Fruit fly (Drosophila melanogaster) whole organism, embryonic: ENCODE data around the gene CG32137.

Experiments used
- Ada2b ChIP-seq: fragments of 200-800 bp; sonication (Bioruptor generic); IDR thresholded peaks from 2 replicates; pipeline ENCODE4 v1.3.6; 2022; ENCODE audit warnings: missing biosample characterization, missing genetic modification characterization
- CG10267 ChIP-seq: fragments of 200-800 bp; sonication (Bioruptor generic); optimal IDR thresholded peaks from 2 replicates; lab custom pipeline; 2018; ENCODE audit warnings: missing biosample characterization, mild to moderate bottlenecking, missing genetic modification characterization, moderate library complexity
- CG10979 ChIP-seq: fragments of 200-800 bp; sonication (Bioruptor generic); optimal IDR thresholded peaks from 2 replicates; lab custom pipeline; 2018; ENCODE audit warnings: missing biosample characterization, mild to moderate bottlenecking, missing genetic modification characterization, moderate library complexity
- CG12071 ChIP-seq: fragments of 200-800 bp; sonication (Bioruptor generic); optimal IDR thresholded peaks from 3 replicates; lab custom pipeline; 2018; ENCODE audit warnings: missing biosample characterization, mild to moderate bottlenecking, missing genetic modification characterization
- CG12155 ChIP-seq: fragments of 200-800 bp; sonication (Bioruptor generic); optimal IDR thresholded peaks from 3 replicates; lab custom pipeline; 2016; ENCODE audit warnings: missing biosample characterization, missing genetic modification characterization
- CG16813 ChIP-seq: fragments of 200-800 bp; sonication (Bioruptor generic); IDR thresholded peaks from 3 replicates; pipeline ENCODE4 v1.3.6; 2022; ENCODE audit warnings: missing biosample characterization, missing genetic modification characterization; ENCODE audit not compliant: partially characterized antibody
- CG18262 ChIP-seq: fragments of 200-800 bp; optimal IDR thresholded peaks from 3 replicates; lab custom pipeline; 2019; ENCODE audit warnings: missing biosample characterization, mild to moderate bottlenecking, missing genetic modification characterization, moderate library complexity
- CG2116 ChIP-seq: fragments of 200-800 bp; sonication (Bioruptor generic); optimal IDR thresholded peaks from 3 replicates; lab custom pipeline; 2018; ENCODE audit warnings: missing biosample characterization, mild to moderate bottlenecking, missing genetic modification characterization
- CG2199 ChIP-seq: fragments of 200-800 bp; sonication (Bioruptor generic); IDR thresholded peaks from 3 replicates; pipeline ENCODE4 v1.3.6; 2022; ENCODE audit warnings: missing biosample characterization, missing genetic modification characterization
- CG30403 ChIP-seq: fragments of 200-800 bp; sonication (Bioruptor generic); optimal IDR thresholded peaks from 3 replicates; lab custom pipeline; 2016; ENCODE audit warnings: missing biosample characterization, missing genetic modification characterization
- CG3163 ChIP-seq: fragments of 200-800 bp; sonication (Bioruptor generic); optimal IDR thresholded peaks from 3 replicates; lab custom pipeline; 2016; ENCODE audit warnings: missing biosample characterization, missing genetic modification characterization
- CG32532 ChIP-seq: fragments of 200-800 bp; sonication (Bioruptor generic); IDR thresholded peaks from 2 replicates; pipeline ENCODE4 v1.3.6; 2022; ENCODE audit warnings: missing biosample characterization, missing genetic modification characterization
- CG34376 ChIP-seq: fragments of 200-800 bp; sonication (Bioruptor generic); optimal IDR thresholded peaks from 2 replicates; lab custom pipeline; 2018; ENCODE audit warnings: missing biosample characterization, mild to moderate bottlenecking, missing genetic modification characterization
- CG5953 ChIP-seq: fragments of 200-800 bp; sonication (Bioruptor generic); IDR thresholded peaks from 2 replicates; pipeline ENCODE4 v1.3.6; 2022; ENCODE audit warnings: missing biosample characterization, missing genetic modification characterization
- CG8478 ChIP-seq: fragments of >200 bp; optimal IDR thresholded peaks from 2 replicates; lab custom pipeline; 2018
- CG9932 ChIP-seq: fragments of 200-800 bp; sonication (Bioruptor generic); IDR thresholded peaks from 2 replicates; pipeline ENCODE4 v1.3.6; 2022; ENCODE audit warnings: missing biosample characterization, missing genetic modification characterization
- E2f1 ChIP-seq: fragments of 200-800 bp; sonication (Bioruptor generic); IDR thresholded peaks from 2 replicates; pipeline ENCODE4 v1.3.6; 2022; ENCODE audit warnings: missing biosample characterization, missing genetic modification characterization
- H15 ChIP-seq: fragments of 200-800 bp; sonication (Bioruptor generic); IDR thresholded peaks from 3 replicates; pipeline ENCODE4 v1.3.6; 2022; ENCODE audit warnings: missing biosample characterization, missing genetic modification characterization
- HmgZ ChIP-seq: fragments of 200-800 bp; sonication (Bioruptor generic); optimal IDR thresholded peaks from 2 replicates; lab custom pipeline; 2018; ENCODE audit warnings: missing biosample characterization, mild to moderate bottlenecking, missing genetic modification characterization
- Hr3 ChIP-seq: fragments of 200-800 bp; sonication (Bioruptor generic); optimal IDR thresholded peaks from 3 replicates; lab custom pipeline; 2016; ENCODE audit warnings: missing biosample characterization, missing genetic modification characterization
- MBD-R2 ChIP-seq: fragments of 200-800 bp; sonication (Bioruptor generic); IDR thresholded peaks from 2 replicates; pipeline ENCODE4 v1.3.6; 2022; ENCODE audit warnings: missing biosample characterization, missing genetic modification characterization
- Meics ChIP-seq: fragments of 200-800 bp; sonication (Bioruptor generic); optimal IDR thresholded peaks from 2 replicates; lab custom pipeline; 2017; ENCODE audit warnings: missing biosample characterization, mild to moderate bottlenecking, missing genetic modification characterization
- Oli ChIP-seq: fragments of 200-800 bp; sonication (Bioruptor generic); optimal IDR thresholded peaks from 2 replicates; lab custom pipeline; 2018; ENCODE audit warnings: missing biosample characterization, mild to moderate bottlenecking, missing genetic modification characterization, moderate library complexity
- Pdp1 ChIP-seq, 2 experiments: fragments of 200-800 bp; sonication (Bioruptor generic); optimal IDR thresholded peaks; 3 replicates each; lab custom pipeline; 2016; ENCODE audit warnings: missing biosample characterization in 2 of 2, missing genetic modification characterization in 2 of 2, mild to moderate bottlenecking in 1 of 2, moderate library complexity in 1 of 2
- Rx ChIP-seq: fragments of 200-800 bp; sonication (Bioruptor generic); IDR thresholded peaks from 2 replicates; pipeline ENCODE4 v1.3.6; 2022; ENCODE audit warnings: missing biosample characterization, missing genetic modification characterization
- Spps ChIP-seq: fragments of 200-800 bp; sonication (Bioruptor generic); optimal IDR thresholded peaks from 2 replicates; lab custom pipeline; 2018; ENCODE audit warnings: missing biosample characterization, mild to moderate bottlenecking, missing genetic modification characterization
- al ChIP-seq: fragments of 200-800 bp; sonication (Bioruptor generic); IDR thresholded peaks from 2 replicates; pipeline ENCODE4 v1.3.6; 2022; ENCODE audit warnings: missing biosample characterization, missing genetic modification characterization
- az2 ChIP-seq: fragments of 200-800 bp; sonication (Bioruptor generic); optimal IDR thresholded peaks from 3 replicates; lab custom pipeline; 2016; ENCODE audit warnings: missing biosample characterization, missing genetic modification characterization
- crc ChIP-seq: fragments of 200-800 bp; sonication (Bioruptor generic); optimal IDR thresholded peaks from 2 replicates; lab custom pipeline; 2016; ENCODE audit warnings: missing biosample characterization, missing genetic modification characterization
- crp ChIP-seq, 2 experiments: fragments of 200-800 bp; sonication (Bioruptor generic); optimal IDR thresholded peaks; 2 replicates in 1 of 2; 3 replicates in 1 of 2; lab custom pipeline; 2017; ENCODE audit warnings: missing biosample characterization in 2 of 2, missing genetic modification characterization in 2 of 2, mild to moderate bottlenecking in 1 of 2, moderate library complexity in 1 of 2
- disco-r ChIP-seq: fragments of 200-800 bp; sonication (Bioruptor generic); optimal IDR thresholded peaks from 2 replicates; lab custom pipeline; 2016; ENCODE audit warnings: missing biosample characterization, missing genetic modification characterization
- fd64A ChIP-seq: fragments of 200-800 bp; sonication (Bioruptor generic); optimal IDR thresholded peaks from 3 replicates; lab custom pipeline; 2018; ENCODE audit warnings: missing biosample characterization, mild to moderate bottlenecking, missing genetic modification characterization
- gcm ChIP-seq: fragments of 200-800 bp; sonication (Bioruptor generic); optimal IDR thresholded peaks from 2 replicates; lab custom pipeline; 2019; ENCODE audit warnings: missing biosample characterization, mild to moderate bottlenecking, missing genetic modification characterization, moderate library complexity
- gem ChIP-seq: fragments of 200-800 bp; sonication (Bioruptor generic); optimal IDR thresholded peaks from 2 replicates; lab custom pipeline; 2019; ENCODE audit warnings: missing biosample characterization, mild to moderate bottlenecking, missing genetic modification characterization, moderate library complexity
- grau ChIP-seq: fragments of 200-800 bp; optimal IDR thresholded peaks from 3 replicates; lab custom pipeline; 2019; ENCODE audit warnings: missing biosample characterization, mild to moderate bottlenecking, missing genetic modification characterization, moderate library complexity
- gsb-n ChIP-seq: fragments of 200-800 bp; sonication (Bioruptor generic); optimal IDR thresholded peaks from 3 replicates; lab custom pipeline; 2018; ENCODE audit warnings: missing biosample characterization, mild to moderate bottlenecking, missing genetic modification characterization
- hkb ChIP-seq, 2 experiments: fragments of 200-800 bp in 1 of 2; fragments of >200 bp in 1 of 2; sonication (Bioruptor generic) in 1 of 2; IDR thresholded peaks in 1 of 2; optimal IDR thresholded peaks in 1 of 2; 2 replicates each; pipeline versions ENCODE4 v1.3.6 to Lab custom; 2017 to 2022; ENCODE audit warnings: missing biosample characterization in 1 of 2, missing genetic modification characterization in 1 of 2
- jumu ChIP-seq: fragments of 200-800 bp; sonication (Bioruptor generic); optimal IDR thresholded peaks from 3 replicates; lab custom pipeline; 2016; ENCODE audit warnings: missing biosample characterization, missing genetic modification characterization
- klu ChIP-seq: fragments of 200-800 bp; sonication (Bioruptor generic); IDR thresholded peaks from 2 replicates; pipeline ENCODE4 v1.3.6; 2022; ENCODE audit warnings: missing biosample characterization, missing genetic modification characterization
- kni ChIP-seq: fragments of 200-800 bp; sonication (Bioruptor generic); optimal IDR thresholded peaks from 3 replicates; lab custom pipeline; 2017; ENCODE audit warnings: mild to moderate bottlenecking, missing biosample characterization, missing genetic modification reagents, missing genetic modification characterization
- nau ChIP-seq: fragments of 200-800 bp; sonication (Bioruptor generic); optimal IDR thresholded peaks from 3 replicates; lab custom pipeline; 2017; ENCODE audit warnings: missing biosample characterization, mild to moderate bottlenecking, missing genetic modification characterization, missing genetic modification reagents
- nom ChIP-seq: fragments of 200-800 bp; sonication (Bioruptor generic); optimal IDR thresholded peaks from 2 replicates; lab custom pipeline; 2017; ENCODE audit warnings: missing biosample characterization, missing genetic modification characterization, mild to moderate bottlenecking, moderate library complexity, missing genetic modification reagents
- otp ChIP-seq: fragments of 200-800 bp; sonication (Bioruptor generic); IDR thresholded peaks from 3 replicates; pipeline ENCODE4, ENCODE4 v1.3.6; 2022; ENCODE audit warnings: missing biosample characterization, missing genetic modification characterization
- p53 ChIP-seq: fragments of 200-800 bp; sonication (Bioruptor generic); optimal IDR thresholded peaks from 2 replicates; lab custom pipeline; 2016; ENCODE audit warnings: missing biosample characterization, missing genetic modification characterization
- pfk ChIP-seq: fragments of 200-800 bp; sonication (Bioruptor generic); optimal IDR thresholded peaks from 2 replicates; lab custom pipeline; 2018; ENCODE audit warnings: missing biosample characterization, mild to moderate bottlenecking, missing genetic modification characterization, moderate library complexity
- ssp ChIP-seq: fragments of 200-800 bp; sonication (Bioruptor generic); IDR thresholded peaks from 2 replicates; pipeline ENCODE4 v1.3.6; 2022; ENCODE audit warnings: missing biosample characterization, missing genetic modification characterization
- stwl ChIP-seq: fragments of 200-800 bp; sonication (Bioruptor generic); optimal IDR thresholded peaks from 3 replicates; lab custom pipeline; 2018; ENCODE audit warnings: missing biosample characterization, mild to moderate bottlenecking, missing genetic modification characterization, moderate library complexity
- tna ChIP-seq: fragments of 200-800 bp; sonication (Bioruptor generic); IDR thresholded peaks from 2 replicates; pipeline ENCODE4 v1.3.6; 2022; ENCODE audit warnings: missing biosample characterization, missing genetic modification characterization; ENCODE audit not compliant: partially characterized antibody

The CG32137 gene

DNA sequence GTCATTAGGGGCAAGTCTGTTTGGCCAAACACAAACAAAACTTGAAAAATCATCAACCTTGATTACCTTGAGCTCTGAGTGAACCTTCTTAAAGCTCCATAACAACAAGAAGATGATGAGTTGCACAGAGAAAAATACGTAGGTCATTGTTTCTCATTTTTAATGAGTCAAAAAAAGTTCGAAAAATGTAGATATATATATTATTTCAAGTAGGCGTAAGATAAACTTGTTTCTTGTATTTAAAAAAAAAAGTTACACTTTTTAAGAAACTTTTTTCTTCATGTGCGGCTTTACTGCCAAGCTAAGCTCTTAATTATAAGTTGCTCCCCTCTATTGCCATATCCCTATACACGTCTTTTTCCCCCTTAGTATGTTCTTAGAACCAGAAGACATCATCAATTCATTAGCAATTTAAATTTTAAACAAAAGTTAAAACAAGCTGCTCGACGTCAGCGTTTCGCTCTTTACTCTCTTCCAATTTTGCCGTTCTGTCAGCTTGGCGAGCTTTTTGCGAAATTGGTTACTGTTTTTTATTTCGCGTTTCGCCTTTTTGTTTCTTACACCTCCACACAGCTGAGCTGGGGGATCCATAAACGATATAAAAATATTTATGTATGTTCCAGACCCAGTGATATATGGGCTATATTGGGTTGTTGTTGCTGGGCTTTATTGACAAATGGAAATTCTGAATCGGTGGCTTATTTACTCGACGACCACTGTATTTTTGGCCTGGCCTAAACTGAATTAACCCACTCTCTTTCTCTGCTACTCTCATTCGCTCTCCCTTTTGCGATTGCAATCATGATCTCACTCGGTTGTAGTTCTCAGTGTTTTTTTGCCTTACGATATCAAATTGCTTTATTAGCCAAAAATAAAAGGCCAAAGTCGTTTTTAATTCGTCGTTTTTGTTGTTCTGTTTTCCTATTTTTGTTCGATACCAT is 15.4 kb upstream of the CG32137 start (continued):
- TF ChIP-seq CG12155 (GFP tag; lab: Kevin White, UChicago) (peak; percentile 24), CG5953 (GFP tag; lab: Robert Waterston, UW) (no peak), al (peak; percentile 86), otp (GFP tag; lab: Robert Waterston, UW) (0 out of 3 replicates have a peak, but pooled peaks have one; percentile 18), CG8478 (lab: Kevin White, UChicago) (no peak), pfk (GFP tag; lab: Kevin White, UChicago) (no peak), disco-r (GFP tag; lab: Kevin White, UChicago) (no peak), ssp (peak; percentile 58), CG32532 (peak; percentile 93), CG16813 (no peak), gcm (no peak), klu (GFP tag; lab: Robert Waterston, UW) (peak; percentile 57), CG10979 (peak; percentile 53), CG18262 (peak; percentile 71), kni (GFP tag; lab: Kevin White, UChicago) (no peak), CG3163 (no peak), Rx (GFP tag; lab: Robert Waterston, UW) (no peak), gsb-n (tag; lab: Kevin White, UChicago) (peak; percentile 38), HmgZ (tag; lab: Kevin White, UChicago) (peak; percentile 19), CG10267 (tag; lab: Kevin White, UChicago) (peak; percentile 55), az2 (GFP tag; lab: Kevin White, UChicago) (peak; percentile 38), p53 (no peak), nau (GFP tag; lab: Kevin White, UChicago) (no peak), Oli (tag; lab: Kevin White, UChicago) (peak; percentile 19), tna (GFP tag; lab: Robert Waterston, UW) (no peak), grau (tag; lab: Kevin White, UChicago) (peak; percentile 56), gem (tag; lab: Kevin White, UChicago) (peak; percentile 75), stwl (no peak), Hr3 (peak; percentile 27), CG12071 (no peak), jumu (peak; percentile 44), Meics (GFP tag; lab: Kevin White, UChicago) (peak; percentile 70), Spps (tag; lab: Kevin White, UChicago) (peak; percentile 46), CG30403 (GFP tag; lab: Kevin White, UChicago) (peak; percentile 72), H15 (GFP tag; lab: Robert Waterston, UW) (0 out of 3 replicates have a peak, but pooled peaks have one; percentile 35), fd64A (GFP tag; lab: Kevin White, UChicago) (no peak), MBD-R2 (peak; percentile 39; the same call in 1 of the 2 replicates), CG9932 (GFP tag; lab: Robert Waterston, UW) (peak; percentile 93), E2f1 (GFP tag; lab: Robert Waterston, UW) (0 out of 2 replicates have a peak, but pooled peaks have one; percentile 43), nom (GFP tag; lab: Kevin White, UChicago) (peak; percentile 10), CG2199 (GFP tag; lab: Robert Waterston, UW) (no peak), hkb (optimal IDR thresholded peaks at IDR 0.05; lab: Kevin White, UChicago) (no peak), hkb (GFP tag; IDR thresholded peaks at IDR 0.05; lab: Robert Waterston, UW) (peak; percentile 54; the same call in 1 of the 2 replicates), CG34376 (GFP tag; lab: Kevin White, UChicago) (no peak), Ada2b (GFP tag; lab: Robert Waterston, UW) (peak; percentile 54), CG2116 (GFP tag; lab: Kevin White, UChicago) (no peak), crc (GFP tag; lab: Kevin White, UChicago) (no peak), crp (GFP tag; optimal IDR thresholded peaks at IDR 0.05; lab: Kevin White, UChicago) (no peak), Pdp1 (GFP tag; optimal IDR thresholded peaks at IDR 0.05; lab: Kevin White, UChicago) (peak; percentile 38)
